Fruit fly (Drosophila melanogaster) whole organism, prepupa: ENCODE data around the gene CG13248.

Experiments used
- Blimp-1 ChIP-seq: fragments of 200-800 bp; sonication (Bioruptor generic); optimal IDR thresholded peaks from 3 replicates; lab custom pipeline; 2017; ENCODE audit warnings: missing biosample characterization, missing genetic modification characterization, mild to moderate bottlenecking, moderate library complexity, missing genetic modification reagents
- CG10631 ChIP-seq: fragments of 200-800 bp; sonication (Bioruptor generic); optimal IDR thresholded peaks from 2 replicates; lab custom pipeline; 2016; ENCODE audit warnings: missing biosample characterization, missing genetic modification characterization
- CG10669 ChIP-seq: fragments of 200-800 bp; sonication (Bioruptor generic); optimal IDR thresholded peaks from 3 replicates; lab custom pipeline; 2018; ENCODE audit warnings: missing biosample characterization, mild to moderate bottlenecking, missing genetic modification characterization, moderate library complexity
- CG11294 ChIP-seq: fragments of 200-800 bp; sonication (Bioruptor generic); IDR thresholded peaks from 2 replicates; pipeline ENCODE4 v1.3.6; 2022; ENCODE audit warnings: missing biosample characterization, missing genetic modification characterization
- CG11762 ChIP-seq: fragments of 200-800 bp; sonication (Bioruptor generic); optimal IDR thresholded peaks from 3 replicates; lab custom pipeline; 2016; ENCODE audit warnings: missing biosample characterization, missing genetic modification characterization; ENCODE audit not compliant: insufficient read depth
- CG11902 ChIP-seq: fragments of 200-800 bp; sonication (Bioruptor generic); optimal IDR thresholded peaks from 3 replicates; lab custom pipeline; 2016; ENCODE audit warnings: missing biosample characterization, missing genetic modification characterization
- CG15336 ChIP-seq: fragments of 200-800 bp; sonication (Bioruptor generic); IDR thresholded peaks from 2 replicates; pipeline ENCODE4 v1.3.6; 2022; ENCODE audit warnings: missing biosample characterization, missing genetic modification characterization
- CG1621 ChIP-seq: fragments of 200-800 bp; sonication (Bioruptor generic); optimal IDR thresholded peaks from 3 replicates; lab custom pipeline; 2018; ENCODE audit warnings: missing biosample characterization, mild to moderate bottlenecking, missing genetic modification characterization
- CG16779 ChIP-seq: fragments of 200-800 bp; sonication (Bioruptor generic); optimal IDR thresholded peaks from 3 replicates; lab custom pipeline; 2017; ENCODE audit warnings: missing biosample characterization, mild to moderate bottlenecking, missing genetic modification characterization
- CG3032 ChIP-seq: fragments of 200-800 bp; optimal IDR thresholded peaks from 2 replicates; lab custom pipeline; 2019; ENCODE audit warnings: missing biosample characterization, mild to moderate bottlenecking, missing genetic modification characterization, moderate library complexity
- CG31627 ChIP-seq: fragments of 200-800 bp; sonication (Bioruptor generic); optimal IDR thresholded peaks from 3 replicates; lab custom pipeline; 2016; ENCODE audit warnings: missing biosample characterization, missing genetic modification characterization
- CG32006 ChIP-seq: fragments of 200-800 bp; sonication (Bioruptor generic); optimal IDR thresholded peaks from 3 replicates; lab custom pipeline; 2017; ENCODE audit warnings: missing biosample characterization, mild to moderate bottlenecking, missing genetic modification characterization
- CG34406 ChIP-seq: fragments of 200-800 bp; sonication (Bioruptor generic); optimal IDR thresholded peaks from 3 replicates; lab custom pipeline; 2016; ENCODE audit warnings: missing biosample characterization, missing genetic modification characterization
- CG3919 ChIP-seq: fragments of 200-800 bp; sonication (Bioruptor generic); optimal IDR thresholded peaks from 3 replicates; lab custom pipeline; 2016; ENCODE audit warnings: missing biosample characterization, missing genetic modification characterization
- CG6163 ChIP-seq: fragments of 200-800 bp; sonication (Bioruptor generic); IDR thresholded peaks from 3 replicates; pipeline ENCODE4 v1.3.6; 2022; ENCODE audit warnings: missing biosample characterization, missing genetic modification characterization
- CG6276 ChIP-seq: fragments of 200-800 bp; sonication (Bioruptor generic); optimal IDR thresholded peaks from 2 replicates; lab custom pipeline; 2017; ENCODE audit warnings: missing biosample characterization, mild to moderate bottlenecking, missing genetic modification characterization
- CG6792 ChIP-seq: fragments of 200-800 bp; sonication (Bioruptor generic); optimal IDR thresholded peaks from 3 replicates; lab custom pipeline; 2016; ENCODE audit warnings: missing biosample characterization, missing genetic modification characterization
- CG6854 ChIP-seq: fragments of 200-800 bp; sonication (Bioruptor generic); optimal IDR thresholded peaks from 2 replicates; lab custom pipeline; 2017; ENCODE audit warnings: missing biosample characterization, mild to moderate bottlenecking, missing genetic modification characterization
- CG7368 ChIP-seq: fragments of 200-800 bp; sonication (Bioruptor generic); optimal IDR thresholded peaks from 3 replicates; lab custom pipeline; 2016; ENCODE audit warnings: missing biosample characterization, missing genetic modification characterization
- CG8119 ChIP-seq: fragments of 200-800 bp; sonication (Bioruptor generic); IDR thresholded peaks from 3 replicates; pipeline ENCODE4 v1.3.6; 2022; ENCODE audit warnings: missing biosample characterization, missing genetic modification characterization
- CG8632 ChIP-seq: fragments of 200-800 bp; sonication (Bioruptor generic); optimal IDR thresholded peaks from 3 replicates; lab custom pipeline; 2016; ENCODE audit warnings: missing biosample characterization, missing genetic modification characterization
- Eip78C ChIP-seq: fragments of 200-800 bp; sonication (Bioruptor generic); peaks from one replicate; lab custom pipeline; 2016; ENCODE audit warnings: missing biosample characterization, missing genetic modification characterization
- Eip93F ChIP-seq: fragments of 200-800 bp; sonication (Bioruptor generic); optimal IDR thresholded peaks from 2 replicates; lab custom pipeline; 2016; ENCODE audit warnings: missing biosample characterization, mild to moderate bottlenecking, missing genetic modification characterization
- Ets96B ChIP-seq: fragments of 200-800 bp; optimal IDR thresholded peaks from 2 replicates; lab custom pipeline; 2019; ENCODE audit warnings: missing biosample characterization, mild to moderate bottlenecking, missing genetic modification characterization, moderate library complexity
- Gug ChIP-seq: fragments of 200-800 bp; sonication (Bioruptor generic); IDR thresholded peaks from 2 replicates; pipeline ENCODE4 v1.3.6; 2022; ENCODE audit warnings: missing biosample characterization, missing genetic modification characterization
- Hr38 ChIP-seq: sonication (Bioruptor generic); optimal IDR thresholded peaks from 2 replicates; lab custom pipeline; 2016; ENCODE audit warnings: missing biosample characterization, missing genetic modification characterization
- Hr4 ChIP-seq: fragments of 200-800 bp; sonication (Bioruptor generic); optimal IDR thresholded peaks from 3 replicates; lab custom pipeline; 2016; ENCODE audit warnings: missing biosample characterization, missing genetic modification characterization
- Lpt ChIP-seq: fragments of 200-800 bp; sonication (Bioruptor generic); optimal IDR thresholded peaks from 3 replicates; lab custom pipeline; 2016; ENCODE audit warnings: missing biosample characterization, missing genetic modification characterization
- OdsH ChIP-seq: fragments of 200-800 bp; sonication (Bioruptor generic); optimal IDR thresholded peaks from 3 replicates; lab custom pipeline; 2016; ENCODE audit warnings: missing biosample characterization, missing genetic modification characterization
- Smox ChIP-seq: fragments of 200-800 bp; sonication (Bioruptor generic); optimal IDR thresholded peaks from 3 replicates; lab custom pipeline; 2016; ENCODE audit warnings: missing biosample characterization, missing genetic modification characterization
- Sox15 ChIP-seq: fragments of 200-800 bp; sonication (Bioruptor generic); optimal IDR thresholded peaks from 3 replicates; lab custom pipeline; 2016; ENCODE audit warnings: missing biosample characterization, missing genetic modification characterization
- achi ChIP-seq: fragments of 200-800 bp; sonication (Bioruptor generic); optimal IDR thresholded peaks from 3 replicates; lab custom pipeline; 2016; ENCODE audit warnings: missing biosample characterization, missing genetic modification characterization
- acj6 ChIP-seq: fragments of 200-800 bp; sonication (Bioruptor generic); optimal IDR thresholded peaks from 3 replicates; lab custom pipeline; 2016; ENCODE audit warnings: missing biosample characterization, missing genetic modification characterization
- dac ChIP-seq: fragments of 200-800 bp; sonication (Bioruptor generic); optimal IDR thresholded peaks from 2 replicates; lab custom pipeline; 2017; ENCODE audit warnings: missing biosample characterization, mild to moderate bottlenecking, missing genetic modification characterization
- dsx ChIP-seq: fragments of 200-800 bp; optimal IDR thresholded peaks from 3 replicates; lab custom pipeline; 2019; ENCODE audit warnings: missing biosample characterization, mild to moderate bottlenecking, missing genetic modification characterization, moderate library complexity; ENCODE audit not compliant: poor library complexity, severe bottlenecking
- eg ChIP-seq: fragments of 200-800 bp; sonication (Bioruptor generic); IDR thresholded peaks from 3 replicates; pipeline ENCODE4 v1.3.6; 2022; ENCODE audit warnings: missing biosample characterization, missing genetic modification characterization
- esn ChIP-seq: fragments of 200-800 bp; sonication (Bioruptor generic); optimal IDR thresholded peaks from 2 replicates; lab custom pipeline; 2016; ENCODE audit warnings: missing biosample characterization, mild to moderate bottlenecking, missing genetic modification characterization, moderate library complexity
- fd85E ChIP-seq: fragments of 200-800 bp; sonication (Bioruptor generic); optimal IDR thresholded peaks from 3 replicates; lab custom pipeline; 2016; ENCODE audit warnings: missing biosample characterization, missing genetic modification characterization
- lz ChIP-seq: fragments of 200-800 bp; sonication (Bioruptor generic); optimal IDR thresholded peaks from 3 replicates; lab custom pipeline; 2016; ENCODE audit warnings: missing biosample characterization, missing genetic modification characterization
- pdm3 ChIP-seq: fragments of 200-800 bp; sonication (Bioruptor generic); optimal IDR thresholded peaks from 3 replicates; lab custom pipeline; 2016; ENCODE audit warnings: missing biosample characterization, missing genetic modification characterization
- salr ChIP-seq, 2 experiments: fragments of 200-800 bp; sonication (Bioruptor generic); optimal IDR thresholded peaks; 3 replicates each; lab custom pipeline; 2016 to 2018; ENCODE audit warnings: missing biosample characterization in 2 of 2, missing genetic modification characterization in 2 of 2, mild to moderate bottlenecking in 1 of 2
- spab ChIP-seq: fragments of 200-800 bp; sonication (Bioruptor generic); optimal IDR thresholded peaks from 2 replicates; lab custom pipeline; 2017; ENCODE audit warnings: missing biosample characterization, mild to moderate bottlenecking, missing genetic modification characterization, missing genetic modification reagents
- ss ChIP-seq, 2 experiments: fragments of 200-800 bp; sonication (Bioruptor generic); optimal IDR thresholded peaks; 2 replicates in 1 of 2; 3 replicates in 1 of 2; lab custom pipeline; 2017 to 2018; ENCODE audit warnings: mild to moderate bottlenecking in 2 of 2, missing biosample characterization in 2 of 2, missing genetic modification characterization in 2 of 2, moderate library complexity in 1 of 2
- svp ChIP-seq: fragments of 200-800 bp; sonication (Bioruptor generic); peaks from one replicate; lab custom pipeline; 2016; ENCODE audit warnings: missing biosample characterization, missing genetic modification characterization
- topi ChIP-seq: fragments of 200-800 bp; sonication (Bioruptor generic); optimal IDR thresholded peaks from 3 replicates; lab custom pipeline; 2016; ENCODE audit warnings: missing biosample characterization, missing genetic modification characterization

CG13248 gene

DNA sequence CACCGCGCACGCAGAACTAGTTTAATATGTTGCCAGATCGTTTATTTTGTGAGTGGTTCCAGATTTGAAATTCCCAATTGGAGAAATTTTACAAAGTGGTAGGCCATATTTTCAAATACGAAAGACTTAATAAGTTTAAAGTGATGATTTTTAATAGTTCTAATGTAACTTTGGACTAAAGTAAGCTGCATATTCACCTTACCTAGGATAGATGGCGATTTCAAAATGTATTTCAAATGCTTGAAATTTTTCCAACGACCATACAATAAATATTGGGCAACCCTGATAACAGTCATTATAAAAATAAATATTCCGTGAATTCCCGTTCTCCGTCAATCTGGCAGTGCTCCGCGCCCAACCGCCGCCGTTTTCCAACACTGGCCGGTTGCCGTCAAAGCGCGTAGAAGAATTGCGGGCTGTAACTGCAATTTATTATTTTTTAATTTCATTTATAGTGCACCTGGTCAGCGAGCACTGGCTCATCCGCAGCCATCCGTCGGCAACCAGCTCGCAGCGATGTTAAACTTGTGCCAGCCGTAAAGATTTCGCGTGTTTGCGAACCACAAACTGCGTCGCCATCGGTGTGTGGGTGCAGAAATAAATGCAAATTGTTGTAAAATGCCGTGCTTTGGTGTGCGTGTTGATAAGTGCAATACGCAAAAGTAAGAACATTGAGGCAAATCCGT is 34.3 kb downstream of the CG13248 start, which contains the start of the genes Ide and RhoBTB (continued):
- TF ChIP-seq lz (GFP tag; lab: Kevin White, UChicago), result peak; percentile 92
- peak; percentile 88 for TF ChIP-seq Hr4 (GFP tag; lab: Kevin White, UChicago)
- TF ChIP-seq dsx, result peak; percentile 53
- TF ChIP-seq CG34406, result peak; percentile 69
- peak; percentile 41 for TF ChIP-seq Blimp-1 (GFP tag; lab: Kevin White, UChicago)
- peak; percentile 53 for TF ChIP-seq CG8632
- TF ChIP-seq CG11902, result peak; percentile 91
- peak; percentile 52; the same call in 1 of the 2 replicates for TF ChIP-seq CG11294 (GFP tag; lab: Robert Waterston, UW)
- peak; percentile 82 for TF ChIP-seq eg (GFP tag; lab: Robert Waterston, UW)
- peak; percentile 86 for TF ChIP-seq achi (GFP tag; lab: Kevin White, UChicago)
- TF ChIP-seq OdsH (GFP tag; lab: Kevin White, UChicago), result peak; percentile 87
- TF ChIP-seq Ets96B (tag; lab: Kevin White, UChicago), result peak; percentile 52
- peak; percentile 76 for TF ChIP-seq CG3919
- peak; percentile 96 for TF ChIP-seq CG10669
- peak in 1 of 2 experiments; percentile 34 for TF ChIP-seq salr (GFP tag; optimal IDR thresholded peaks at IDR 0.05; lab: Kevin White, UChicago)
- no peak for TF ChIP-seq CG16779 (tag; lab: Kevin White, UChicago)
- no peak for TF ChIP-seq CG6854
- peak; percentile 32 for TF ChIP-seq spab (GFP tag; lab: Kevin White, UChicago)
- peak; percentile 90 for TF ChIP-seq Sox15
- peak; percentile 79 for TF ChIP-seq topi
- TF ChIP-seq svp (GFP tag; lab: Kevin White, UChicago), result no peak
- peak; percentile 86 for TF ChIP-seq CG10631
- TF ChIP-seq Eip93F (GFP tag; lab: Kevin White, UChicago), result no peak
- TF ChIP-seq Gug (GFP tag; lab: Robert Waterston, UW), result peak; percentile 81
- peak; percentile 78 for TF ChIP-seq CG11762
- TF ChIP-seq CG6276 (GFP tag; lab: Kevin White, UChicago), result no peak
- TF ChIP-seq CG15336 (GFP tag; lab: Robert Waterston, UW), result no peak
- no peak for TF ChIP-seq Smox (GFP tag; lab: Kevin White, UChicago)
- no peak for TF ChIP-seq fd85E (GFP tag; lab: Kevin White, UChicago)
- no peak for TF ChIP-seq pdm3 (GFP tag; lab: Kevin White, UChicago)
- TF ChIP-seq ss (GFP tag; optimal IDR thresholded peaks at IDR 0.05; lab: Kevin White, UChicago), result peak in 1 of 2 experiments; percentile 45
- peak; percentile 42; the same call in 1 of the 3 replicates for TF ChIP-seq CG8119 (GFP tag; lab: Robert Waterston, UW)
- peak; percentile 58 for TF ChIP-seq CG1621 (tag; lab: Kevin White, UChicago)
- TF ChIP-seq acj6 (GFP tag; lab: Kevin White, UChicago), result peak; percentile 88
- peak; percentile 83 for TF ChIP-seq CG3032 (tag; lab: Kevin White, UChicago)
- peak; percentile 75 for TF ChIP-seq CG6792 (GFP tag; lab: Kevin White, UChicago)
- TF ChIP-seq Eip78C (GFP tag; lab: Kevin White, UChicago), result peak; percentile 83

DNA sequence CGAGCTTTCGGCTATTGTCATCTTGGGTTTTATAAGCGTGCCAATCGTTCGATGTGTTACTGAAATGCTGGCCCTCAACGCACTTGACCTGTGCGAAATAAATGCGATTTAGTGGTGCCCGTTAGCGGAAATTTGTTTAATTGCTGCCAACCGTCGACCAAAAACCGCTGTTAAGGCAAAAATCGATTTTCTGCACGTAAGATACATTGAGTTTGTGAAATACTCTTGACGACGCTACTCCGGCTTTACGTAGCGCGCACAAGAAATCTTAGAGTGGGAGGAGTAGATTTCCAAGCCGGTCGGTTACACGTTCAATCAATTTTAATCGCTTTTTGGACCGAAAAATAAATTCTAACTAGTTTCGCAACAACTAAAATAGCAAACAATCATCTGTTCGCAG is 34.9 kb downstream of the CG13248 start:
- no peak for TF ChIP-seq Eip78C (GFP tag; lab: Kevin White, UChicago)
- TF ChIP-seq Lpt, result no peak
- no peak for TF ChIP-seq CG7368 (GFP tag; lab: Kevin White, UChicago)
- TF ChIP-seq Sox15, result no peak

dm6 chr3L:20370013-20370412 is 40.4 kb downstream of the CG13248 start, which contains the start of gene CG13247:
CG13247 (plus strand) TSS chr3L:20370313.
- TF ChIP-seq CG31627 (GFP tag; lab: Kevin White, UChicago), result no peak
- TF ChIP-seq Eip78C (GFP tag; lab: Kevin White, UChicago), result no peak
- no peak for TF ChIP-seq esn (GFP tag; lab: Kevin White, UChicago)
- no peak for TF ChIP-seq salr (GFP tag; optimal IDR thresholded peaks at IDR 0.05; lab: Kevin White, UChicago)
- TF ChIP-seq CG32006 (GFP tag; lab: Kevin White, UChicago), result no peak
- TF ChIP-seq CG6276 (GFP tag; lab: Kevin White, UChicago), result no peak
- no peak for TF ChIP-seq Hr38 (GFP tag; lab: Kevin White, UChicago)
- TF ChIP-seq CG8119 (GFP tag; lab: Robert Waterston, UW), result no peak
- TF ChIP-seq CG15336 (GFP tag; lab: Robert Waterston, UW), result no peak
- no peak for TF ChIP-seq dac
- no peak for TF ChIP-seq CG11902
- no peak for TF ChIP-seq svp (GFP tag; lab: Kevin White, UChicago)
- TF ChIP-seq dsx, result no peak
- no peak for TF ChIP-seq CG6163
- TF ChIP-seq CG10631, result no peak
- no peak for TF ChIP-seq lz (GFP tag; lab: Kevin White, UChicago)
- no peak for TF ChIP-seq Gug (GFP tag; lab: Robert Waterston, UW)
- TF ChIP-seq, all 60 proteins: peak for 0
